Worm (Caenorhabditis elegans) whole organism, early embryonic: ENCODE results near the gene K02B2.6.

Experiments
- B0310.2 ChIP-seq: sonication (generic microtip); optimal IDR thresholded peaks from 2 replicates; lab custom pipeline; 2016; ENCODE audit warnings: mild to moderate bottlenecking, missing genetic modification characterization, missing compliant biosample characterization
- F13C5.2 ChIP-seq: sonication (generic microtip); optimal IDR thresholded peaks from 2 replicates; lab custom pipeline; 2017; ENCODE audit warnings: mild to moderate bottlenecking, missing genetic modification characterization, inconsistent platforms, missing compliant biosample characterization
- aly-1 ChIP-seq: sonication (generic microtip); optimal IDR thresholded peaks from 2 replicates; lab custom pipeline; 2016; ENCODE audit warnings: missing genetic modification characterization, missing compliant biosample characterization
- ama-1 ChIP-seq: fragments of 150-350 bp; optimal IDR thresholded peaks from 2 replicates; lab custom pipeline; 2014
- ceh-13 ChIP-seq: fragments of 200-800 bp; sonication (Bioruptor generic); optimal IDR thresholded peaks from 2 replicates; lab custom pipeline; 2018; ENCODE audit warnings: mild to moderate bottlenecking, missing genetic modification characterization, missing compliant biosample characterization
- ceh-36 ChIP-seq: sonication (generic microtip); optimal IDR thresholded peaks from 2 replicates; lab custom pipeline; 2016; ENCODE audit warnings: missing genetic modification characterization, inconsistent platforms, missing compliant biosample characterization
- ets-7 ChIP-seq: sonication (generic microtip); optimal IDR thresholded peaks from 2 replicates; lab custom pipeline; 2016; ENCODE audit warnings: missing genotype, missing genetic modification characterization, missing compliant biosample characterization
- flt-1 ChIP-seq: fragments of 200-800 bp; sonication (Bioruptor generic); IDR thresholded peaks from 2 replicates; pipeline ENCODE4 v1.3.6; 2022; ENCODE audit warnings: missing genetic modification characterization, missing compliant biosample characterization
- hmbx-1 ChIP-seq: sonication (generic microtip); optimal IDR thresholded peaks from 2 replicates; lab custom pipeline; 2016; ENCODE audit warnings: mild to moderate bottlenecking, missing genetic modification characterization, missing compliant biosample characterization
- hmg-4 ChIP-seq: fragments of 200-800 bp; sonication (Bioruptor generic); optimal IDR thresholded peaks from 2 replicates; lab custom pipeline; 2018; ENCODE audit warnings: mild to moderate bottlenecking, missing genetic modification characterization, missing compliant biosample characterization
- hnd-1 ChIP-seq: sonication (generic microtip); optimal IDR thresholded peaks from 2 replicates; lab custom pipeline; 2016; ENCODE audit warnings: missing genetic modification characterization, missing compliant biosample characterization
- pes-1 ChIP-seq: fragments of 200-800 bp; sonication (Bioruptor generic); IDR thresholded peaks from 2 replicates; pipeline ENCODE4 v1.3.6; 2022; ENCODE audit warnings: missing genetic modification reagents, missing genetic modification characterization, missing compliant biosample characterization
- scrt-1 ChIP-seq: fragments of 200-800 bp; sonication (Bioruptor generic); IDR thresholded peaks from 2 replicates; pipeline ENCODE4 v1.3.6; 2022; ENCODE audit warnings: missing genetic modification characterization, missing compliant biosample characterization
- sea-1 ChIP-seq: fragments of 200-800 bp; sonication (Bioruptor generic); conservative IDR thresholded peaks from 2 replicates; pipeline ENCODE4 v1.3.6; 2022; ENCODE audit warnings: missing genetic modification characterization, missing compliant biosample characterization
- tbx-11 ChIP-seq: fragments of 200-800 bp; sonication (Bioruptor generic); IDR thresholded peaks from 2 replicates; pipeline ENCODE4 v1.3.6; 2022; ENCODE audit warnings: missing genetic modification characterization, missing compliant biosample characterization
- tbx-37 ChIP-seq: fragments of 200-800 bp; sonication (Bioruptor generic); conservative IDR thresholded peaks from 2 replicates; pipeline ENCODE4 v1.3.6; 2022; ENCODE audit warnings: missing genetic modification reagents, missing genetic modification characterization, missing compliant biosample characterization
- tra-4 ChIP-seq: sonication (generic microtip); optimal IDR thresholded peaks from 2 replicates; lab custom pipeline; 2017; ENCODE audit warnings: missing genetic modification characterization, missing compliant biosample characterization

Gene K02B2.6

ce11 chrIV:5962219-5962945, at the start of gene K02B2.6:
K02B2.6 (minus strand) TSS chrIV:5962269.
- no peak for TF ChIP-seq flt-1
- TF ChIP-seq B0310.2 (tag; lab: Kevin White, UChicago), result no peak
- TF ChIP-seq scrt-1, result no peak
- TF ChIP-seq tbx-11, result no peak
- no peak for TF ChIP-seq aly-1 (tag; lab: Kevin White, UChicago)
- no peak for TF ChIP-seq ceh-13
- TF ChIP-seq tra-4 (tag; lab: Kevin White, UChicago), result no peak
- TF ChIP-seq hnd-1 (tag; lab: Kevin White, UChicago), result no peak
- no peak for TF ChIP-seq tbx-37 (GFP tag; lab: Robert Waterston, UW)
- TF ChIP-seq ceh-36 (tag; lab: Kevin White, UChicago), result no peak
- TF ChIP-seq sea-1 (GFP tag; lab: Robert Waterston, UW), result no peak
- no peak for TF ChIP-seq hmg-4 (GFP tag; lab: Kevin White, UChicago)
- TF ChIP-seq hmbx-1 (tag; lab: Kevin White, UChicago), result no peak
- TF ChIP-seq ets-7, result no peak
- no peak for TF ChIP-seq F13C5.2
- TF ChIP-seq ama-1 (lab: Kevin White, UChicago), result no peak

ce11 chrIV:6011545-6011944, 49.5 kb upstream of the K02B2.6 start, which contains the start of gene C46G7.5:
C46G7.5 (minus strand) TSS chrIV:6011645.
- no peak for TF ChIP-seq scrt-1
- no peak for TF ChIP-seq hmbx-1 (tag; lab: Kevin White, UChicago)
- no peak for TF ChIP-seq sea-1 (GFP tag; lab: Robert Waterston, UW)
- no peak for TF ChIP-seq ama-1 (lab: Kevin White, UChicago)
- TF ChIP-seq tra-4 (tag; lab: Kevin White, UChicago), result no peak
- TF ChIP-seq hnd-1 (tag; lab: Kevin White, UChicago), result no peak
- TF ChIP-seq ceh-13, result no peak
- TF ChIP-seq flt-1, result no peak
- no peak for TF ChIP-seq F13C5.2
- TF ChIP-seq tbx-37 (GFP tag; lab: Robert Waterston, UW), result no peak
- no peak for TF ChIP-seq ets-7
- TF ChIP-seq B0310.2 (tag; lab: Kevin White, UChicago), result no peak
- TF ChIP-seq aly-1 (tag; lab: Kevin White, UChicago), result no peak

ce11 chrIV:6010274-6010673, 48.2 kb upstream of the K02B2.6 start:
- no peak for TF ChIP-seq aly-1 (tag; lab: Kevin White, UChicago)
- no peak for TF ChIP-seq pes-1 (GFP tag; lab: Robert Waterston, UW)
- no peak for TF ChIP-seq sea-1 (GFP tag; lab: Robert Waterston, UW)
- TF ChIP-seq ama-1 (lab: Kevin White, UChicago), result no peak
- no peak for TF ChIP-seq tbx-37 (GFP tag; lab: Robert Waterston, UW)
- no peak for TF ChIP-seq scrt-1

- TF ChIP-seq hmbx-1 (tag; lab: Kevin White, UChicago) (no peak), pes-1 (GFP tag; lab: Robert Waterston, UW) (no peak), aly-1 (tag; lab: Kevin White, UChicago) (no peak)
Measured at ce11 chrIV:6005655-6006054, 43.6 kb upstream of the K02B2.6 start.

ce11 chrIV:5990503-5990902, 28.4 kb upstream of the K02B2.6 start:
- TF ChIP-seq tra-4 (tag; lab: Kevin White, UChicago) (no peak), hmbx-1 (tag; lab: Kevin White, UChicago) (no peak), aly-1 (tag; lab: Kevin White, UChicago) (no peak), F13C5.2 (no peak), ama-1 (lab: Kevin White, UChicago) (no peak), flt-1 (no peak), tbx-11 (no peak), scrt-1 (no peak), ceh-36 (tag; lab: Kevin White, UChicago) (no peak), sea-1 (GFP tag; lab: Robert Waterston, UW) (no peak), tbx-37 (GFP tag; lab: Robert Waterston, UW) (no peak), hnd-1 (tag; lab: Kevin White, UChicago) (no peak), ceh-13 (no peak), ets-7 (no peak), pes-1 (GFP tag; lab: Robert Waterston, UW) (no peak), hmg-4 (GFP tag; lab: Kevin White, UChicago) (no peak)

ce11 chrIV:5986829-5987228, 24.8 kb upstream of the K02B2.6 start:
- no peak for TF ChIP-seq ama-1 (lab: Kevin White, UChicago)
- no peak for TF ChIP-seq hmg-4 (GFP tag; lab: Kevin White, UChicago)
- no peak for TF ChIP-seq hnd-1 (tag; lab: Kevin White, UChicago)
- TF ChIP-seq ets-7, result no peak

ce11 chrIV:5985823-5986222, 23.8 kb upstream of the K02B2.6 start:
- TF ChIP-seq scrt-1 (no peak), hmg-4 (GFP tag; lab: Kevin White, UChicago) (no peak), hnd-1 (tag; lab: Kevin White, UChicago) (no peak), ama-1 (lab: Kevin White, UChicago) (no peak), B0310.2 (tag; lab: Kevin White, UChicago) (no peak), ets-7 (no peak), tra-4 (tag; lab: Kevin White, UChicago) (no peak), tbx-37 (GFP tag; lab: Robert Waterston, UW) (no peak), tbx-11 (no peak), sea-1 (GFP tag; lab: Robert Waterston, UW) (no peak), F13C5.2 (no peak), aly-1 (tag; lab: Kevin White, UChicago) (no peak), hmbx-1 (tag; lab: Kevin White, UChicago) (no peak)

- TF ChIP-seq flt-1 (no peak), ets-7 (no peak), F13C5.2 (no peak), ceh-13 (no peak), ama-1 (lab: Kevin White, UChicago) (peak; percentile 16), tbx-37 (GFP tag; lab: Robert Waterston, UW) (no peak)
Measured at ce11 chrIV:5985422-5985821, 23.4 kb upstream of the K02B2.6 start.
